Fruit fly (Drosophila melanogaster): ENCODE data around the gene tal-2A.

Gene tal-2A

DNA sequence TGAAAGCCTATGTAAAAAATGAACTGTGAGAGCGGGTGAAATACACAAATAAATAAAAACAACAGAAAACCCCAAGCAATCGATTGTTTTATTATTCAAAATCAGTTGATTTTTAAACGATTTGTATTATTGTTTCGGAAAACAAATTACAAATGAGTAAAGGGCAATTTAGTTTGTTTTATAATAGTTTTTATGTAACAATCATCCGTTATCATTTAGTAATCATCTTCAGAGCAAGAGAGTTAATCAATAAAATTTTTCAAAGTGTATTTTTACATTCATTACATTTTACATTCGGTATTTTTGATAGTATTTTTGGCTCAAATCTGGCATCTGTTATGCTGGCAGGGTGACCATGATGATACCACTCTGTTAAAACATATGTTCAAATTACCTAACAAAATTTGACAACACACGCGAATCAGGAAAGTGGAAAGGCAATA lies 33.6 kb upstream of the tal-2A start, which contains the start of the genes CG42375 and CG9288 (continued):
- TF ChIP-seq CG9215 (GFP tag; IDR thresholded peaks at IDR 0.05): no peak
- TF ChIP-seq zf30C (GFP tag; optimal IDR thresholded peaks at IDR 0.05): peak; percentile 81
- TF ChIP-seq CG15011 (GFP tag; optimal IDR thresholded peaks at IDR 0.05): peak; percentile 47
- TF ChIP-seq dati (GFP tag; IDR thresholded peaks at IDR 0.05): no peak
- TF ChIP-seq phol (tag; optimal IDR thresholded peaks at IDR 0.05): peak; percentile 73
- TF ChIP-seq slou (GFP tag; optimal IDR thresholded peaks at IDR 0.05): no peak
- TF ChIP-seq CG11695 (GFP tag; IDR thresholded peaks at IDR 0.05): peak; percentile 56; the same call in 2 of the 3 replicates
- TF ChIP-seq CG4424 (GFP tag; optimal IDR thresholded peaks at IDR 0.05): peak; percentile 69
- peak; percentile 83 for TF ChIP-seq CG18262 (tag; optimal IDR thresholded peaks at IDR 0.05)
- peak; percentile 34 for TF ChIP-seq Six4 (GFP tag; optimal IDR thresholded peaks at IDR 0.05)
- peak; percentile 82 for TF ChIP-seq Xrp1 (GFP tag; IDR thresholded peaks at IDR 0.05)
- TF ChIP-seq dimm (GFP tag; IDR thresholded peaks at IDR 0.05): no peak
- peak; percentile 73 for TF ChIP-seq nerfin-1 (tag; optimal IDR thresholded peaks at IDR 0.05)
- peak; percentile 31 for TF ChIP-seq PHDP (tag; optimal IDR thresholded peaks at IDR 0.05)
- no peak for TF ChIP-seq hkb (optimal IDR thresholded peaks at IDR 0.05)
- peak; percentile 81 for TF ChIP-seq hkb (GFP tag; IDR thresholded peaks at IDR 0.05)
- no peak for TF ChIP-seq CG4282 (GFP tag; optimal IDR thresholded peaks at IDR 0.05)
- TF ChIP-seq CG17186 (GFP tag; optimal IDR thresholded peaks at IDR 0.05): peak; percentile 38
- no peak for TF ChIP-seq toy (GFP tag; IDR thresholded peaks at IDR 0.05)
- TF ChIP-seq CG11696 (GFP tag; IDR thresholded peaks at IDR 0.05): no peak
- peak; percentile 82 for TF ChIP-seq CG3281 (GFP tag; optimal IDR thresholded peaks at IDR 0.05)
- TF ChIP-seq CG9932 (GFP tag; IDR thresholded peaks at IDR 0.05): no peak
- peak; percentile 61 for TF ChIP-seq gcm (GFP tag; optimal IDR thresholded peaks at IDR 0.05)
- TF ChIP-seq CG34224 (GFP tag; IDR thresholded peaks at IDR 0.05; ENCODE audit: partially characterized antibody): no peak
- TF ChIP-seq Opbp (GFP tag; IDR thresholded peaks at IDR 0.05; ENCODE audit: partially characterized antibody): no peak
- TF ChIP-seq yki (optimal IDR thresholded peaks at IDR 0.05): no peak
- no peak for TF ChIP-seq sc (optimal IDR thresholded peaks at IDR 0.05)
- TF ChIP-seq sc (GFP tag; optimal IDR thresholded peaks at IDR 0.05): no peak
- no peak for TF ChIP-seq shn (GFP tag; optimal IDR thresholded peaks at IDR 0.05)
- no peak for TF ChIP-seq wek (GFP tag; optimal IDR thresholded peaks at IDR 0.05)
- TF ChIP-seq Sry-δ (GFP tag; optimal IDR thresholded peaks at IDR 0.05): peak; percentile 33
- peak; percentile 60 for TF ChIP-seq CG8924 (tag; optimal IDR thresholded peaks at IDR 0.05)
- TF ChIP-seq CG5180 (GFP tag; optimal IDR thresholded peaks at IDR 0.05): peak; percentile 37
- TF ChIP-seq Hsf (GFP tag; optimal IDR thresholded peaks at IDR 0.05): no peak
- no peak for TF ChIP-seq pita (GFP tag; optimal IDR thresholded peaks at IDR 0.05)
- TF ChIP-seq Taf1 (GFP tag; IDR thresholded peaks at IDR 0.05): no peak
- TF ChIP-seq CG8281 (tag; optimal IDR thresholded peaks at IDR 0.05): no peak
- TF ChIP-seq CG31224 (GFP tag; IDR thresholded peaks at IDR 0.05): no peak
- TF ChIP-seq disco-r (GFP tag; optimal IDR thresholded peaks at IDR 0.05): peak; percentile 20
- no peak for TF ChIP-seq CG16863 (GFP tag; optimal IDR thresholded peaks at IDR 0.05)
- peak; percentile 72; the same call in 2 of the 3 replicates for TF ChIP-seq zfh1 (GFP tag; IDR thresholded peaks at IDR 0.05)
- no peak for TF ChIP-seq prd (optimal IDR thresholded peaks at IDR 0.05)
- TF ChIP-seq prd (GFP tag; IDR thresholded peaks at IDR 0.05): peak; percentile 76
- TF ChIP-seq unc-4 (GFP tag; IDR thresholded peaks at IDR 0.05; ENCODE audit: partially characterized antibody): no peak
- no peak for TF ChIP-seq CG17385 (GFP tag; optimal IDR thresholded peaks at IDR 0.05)
- peak; percentile 59 for TF ChIP-seq trem (tag; optimal IDR thresholded peaks at IDR 0.05)
- TF ChIP-seq Jarid2 (GFP tag; optimal IDR thresholded peaks at IDR 0.05): peak; percentile 24
- no peak for TF ChIP-seq Sin3A (optimal IDR thresholded peaks at IDR 0.05)
- TF ChIP-seq slbo (GFP tag; IDR thresholded peaks at IDR 0.05): no peak
- no peak for TF ChIP-seq ems (GFP tag; optimal IDR thresholded peaks at IDR 0.05)
- no peak for TF ChIP-seq CG12219 (GFP tag; optimal IDR thresholded peaks at IDR 0.05)
- no peak for TF ChIP-seq so (GFP tag; IDR thresholded peaks at IDR 0.05)
- TF ChIP-seq CG15269 (tag; optimal IDR thresholded peaks at IDR 0.05): no peak

Data from whole organism, embryonic.